Worm (Caenorhabditis elegans): ENCODE measurements around the gene cnc-10.

The cnc-10 gene

ce11 chrV:11156589-11156988 lies 26.4 kb upstream of the cnc-10 start:
- TF ChIP-seq snpc-4 (tag; optimal IDR thresholded peaks at IDR 0.05) (no peak), zag-1 (tag; optimal IDR thresholded peaks at IDR 0.05) (no peak), nhr-42 (GFP tag; IDR thresholded peaks at IDR 0.05) (no peak), ctbp-1 (GFP tag; IDR thresholded peaks at IDR 0.05) (no peak), dmd-8 (GFP tag; IDR thresholded peaks at IDR 0.05) (no peak), mxl-3 (GFP tag; optimal IDR thresholded peaks at IDR 0.05) (no peak), aly-2 (tag; optimal IDR thresholded peaks at IDR 0.05) (no peak), skn-1 (tag; optimal IDR thresholded peaks at IDR 0.05) (no peak), D1046.2 (GFP tag; IDR thresholded peaks at IDR 0.05) (no peak), nhr-10 (tag; optimal IDR thresholded peaks at IDR 0.05) (no peak), F49E8.2 (tag; optimal IDR thresholded peaks at IDR 0.05; ENCODE audit: borderline replicate concordance) (no peak), Y48G9A.11 (GFP tag; IDR thresholded peaks at IDR 0.05) (no peak), ztf-11 (tag; optimal IDR thresholded peaks at IDR 0.05) (no peak), mdl-1 (tag; optimal IDR thresholded peaks at IDR 0.05) (no peak), dpl-1 (GFP tag; optimal IDR thresholded peaks at IDR 0.05) (no peak), Y75B8A.6 (GFP tag; IDR thresholded peaks at IDR 0.05) (no peak), spr-1 (tag; optimal IDR thresholded peaks at IDR 0.05) (no peak), daf-19 (GFP tag; conservative IDR thresholded peaks at IDR 0.05) (no peak)

ce11 chrV:11157947-11158346 lies 25.1 kb upstream of the cnc-10 start, which contains the start of gene srg-42:
srg-42 (minus strand) TSS chrV:11158047.
- TF ChIP-seq ceh-28 (tag; optimal IDR thresholded peaks at IDR 0.05) (no peak), mes-2 (tag; optimal IDR thresholded peaks at IDR 0.05; ENCODE audit: poor library complexity, severe bottlenecking) (no peak), dpl-1 (GFP tag; optimal IDR thresholded peaks at IDR 0.05) (no peak), ztf-11 (tag; optimal IDR thresholded peaks at IDR 0.05) (no peak), F10B5.3 (tag; optimal IDR thresholded peaks at IDR 0.05) (no peak), pqm-1 (tag; optimal IDR thresholded peaks at IDR 0.05) (no peak), nhr-237 (tag; optimal IDR thresholded peaks at IDR 0.05) (no peak), dve-1 (tag; optimal IDR thresholded peaks at IDR 0.05; ENCODE audit: insufficient read depth) (no peak), lin-39 (tag; optimal IDR thresholded peaks at IDR 0.05) (no peak), cey-2 (tag; optimal IDR thresholded peaks at IDR 0.05; ENCODE audit: borderline replicate concordance, insufficient read depth) (no peak), dmd-6 (GFP tag; IDR thresholded peaks at IDR 0.05) (no peak), lin-29 (GFP tag; IDR thresholded peaks at IDR 0.05) (no peak)

- TF ChIP-seq ceh-62 (tag; optimal IDR thresholded peaks at IDR 0.05) (no peak), pqm-1 (tag; optimal IDR thresholded peaks at IDR 0.05) (no peak), F26F4.8 (GFP tag; conservative IDR thresholded peaks at IDR 0.05) (no peak), hmg-1.1 (GFP tag; IDR thresholded peaks at IDR 0.05) (no peak), sdz-12 (GFP tag; optimal IDR thresholded peaks at IDR 0.05) (no peak), nhr-10 (tag; optimal IDR thresholded peaks at IDR 0.05) (no peak), mes-2 (tag; optimal IDR thresholded peaks at IDR 0.05; ENCODE audit: poor library complexity, severe bottlenecking) (no peak), lir-3 (tag; optimal IDR thresholded peaks at IDR 0.05) (no peak), aha-1 (tag) (no peak), zip-2 (tag; optimal IDR thresholded peaks at IDR 0.05) (no peak), aly-2 (tag; optimal IDR thresholded peaks at IDR 0.05) (no peak), rbr-2 (tag; optimal IDR thresholded peaks at IDR 0.05) (no peak), lin-1 (GFP tag; IDR thresholded peaks at IDR 0.05) (no peak), nhr-41 (GFP tag; IDR thresholded peaks at IDR 0.05) (no peak)
These were observed 21.2 kb upstream of the cnc-10 start, which contains the start of gene srg-41 for ce11 chrV:11161791-11162190. srg-41 (minus strand) TSS chrV:11161891.

- TF ChIP-seq nhr-102 (tag; optimal IDR thresholded peaks at IDR 0.05) = no peak
- no peak for TF ChIP-seq ces-1 (GFP tag; optimal IDR thresholded peaks at IDR 0.05)
- no peak for TF ChIP-seq Y48G9A.11 (GFP tag; IDR thresholded peaks at IDR 0.05)
- no peak for TF ChIP-seq lin-39 (tag; optimal IDR thresholded peaks at IDR 0.05)
- no peak for TF ChIP-seq hlh-11 (tag; optimal IDR thresholded peaks at IDR 0.05)
- no peak for TF ChIP-seq lin-38 (GFP tag; IDR thresholded peaks at IDR 0.05)
- TF ChIP-seq F26F4.8 (GFP tag; conservative IDR thresholded peaks at IDR 0.05) = no peak
- TF ChIP-seq arid-1 (GFP tag; conservative IDR thresholded peaks at IDR 0.05) = no peak
- TF ChIP-seq aha-1 (tag) = no peak
- no peak for TF ChIP-seq php-3 (GFP tag; IDR thresholded peaks at IDR 0.05)
- TF ChIP-seq ceh-32 (tag; optimal IDR thresholded peaks at IDR 0.05; ENCODE audit: poor library complexity) = no peak
These were observed 18.6 kb upstream of the cnc-10 start, which contains the start of gene srg-40 for ce11 chrV:11164475-11164874. srg-40 (minus strand) TSS chrV:11164575.
